Worm (Caenorhabditis elegans): ENCODE results near the gene algn-7.
"Not testable (repeated sequence)": the region's sequence is repeated elsewhere in the genome, so short reads cannot be mapped to it uniquely, and the experiment has no call there.

algn-7 gene

DNA sequence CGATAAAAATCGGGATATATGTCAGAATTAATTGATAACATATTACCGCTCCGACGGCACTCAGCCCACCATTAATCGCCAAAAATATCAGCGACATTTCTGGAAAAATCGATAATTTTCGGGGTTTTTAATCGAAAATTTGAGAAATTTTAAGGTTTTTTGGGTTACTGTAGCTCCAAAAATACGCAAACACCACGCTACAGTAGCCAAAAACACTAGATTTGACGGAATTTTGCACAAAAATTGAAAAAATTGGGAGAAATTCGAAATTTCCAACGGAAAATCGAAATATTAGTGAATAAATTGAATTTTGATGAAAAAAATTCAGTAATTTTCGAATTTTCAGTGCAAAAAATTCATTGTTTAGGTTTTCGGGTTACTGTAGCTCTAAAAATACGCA lies at the start of gene algn-7:
algn-7 (minus strand) TSS at position 101 of the 400 bp plus-strand sequence.
- no peak for TF ChIP-seq dao-5 (tag; optimal IDR thresholded peaks at IDR 0.05)
- TF ChIP-seq him-1 (tag; optimal IDR thresholded peaks at IDR 0.05), result no peak

DNA sequence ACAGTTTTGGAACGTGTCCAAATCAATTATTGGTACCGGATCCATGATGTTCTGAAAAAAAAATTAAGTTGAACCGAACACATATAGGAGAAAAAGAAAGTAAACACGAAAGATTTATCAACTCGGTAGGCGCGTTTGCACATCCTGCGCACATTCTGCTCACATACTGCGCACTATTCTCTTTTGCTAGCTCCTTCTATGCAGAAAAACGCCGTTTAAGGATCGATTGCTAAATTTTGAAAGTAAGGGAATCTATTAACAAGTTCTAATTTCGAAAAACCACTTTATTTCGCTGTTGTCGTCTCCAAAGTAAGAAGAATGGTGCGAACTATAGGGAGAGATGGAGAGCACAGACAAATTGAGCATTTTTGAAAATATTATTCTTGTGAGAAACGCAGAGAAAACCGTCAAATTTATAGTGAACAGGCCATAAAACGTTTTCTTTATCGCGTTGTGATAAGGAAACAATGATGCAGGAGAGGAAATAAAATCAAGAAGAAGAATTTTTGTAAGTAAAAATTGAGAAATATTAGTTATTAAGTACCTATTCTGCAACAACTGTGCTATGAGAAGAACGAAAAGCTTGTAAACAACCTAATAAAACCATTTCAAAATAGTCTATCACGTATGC lies 47.8 kb upstream of the algn-7 start, which contains the start of gene Y60A3A.24:
Y60A3A.24 (minus strand) TSS at position 51 of the 631 bp plus-strand sequence.
- no peak for TF ChIP-seq dao-5 (tag; optimal IDR thresholded peaks at IDR 0.05)

DNA sequence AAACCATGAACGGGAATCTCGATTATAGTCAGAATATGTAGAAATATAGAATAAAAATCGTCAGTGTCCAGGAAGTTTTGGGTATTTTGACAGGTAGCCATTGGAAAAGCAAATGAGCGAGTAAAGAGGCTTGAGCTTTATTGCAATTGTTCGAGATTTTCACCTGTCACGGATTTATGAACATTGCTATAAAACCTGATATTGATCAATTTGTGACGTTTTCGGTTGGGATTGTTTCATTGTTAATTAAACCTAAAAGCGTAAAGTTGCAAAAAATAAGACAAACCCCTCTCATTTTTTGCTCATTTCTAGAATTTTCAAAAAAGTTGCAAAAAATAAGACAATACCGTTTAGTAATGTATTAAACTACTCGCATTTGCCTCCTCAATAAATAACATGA lies 44.1 kb upstream of the algn-7 start, which contains the start of gene srh-183:
srh-183 (minus strand) TSS at position 101 of the 400 bp plus-strand sequence.
- TF ChIP-seq him-1 (tag; optimal IDR thresholded peaks at IDR 0.05), result no peak
- no peak for TF ChIP-seq W03F9.2 (tag; optimal IDR thresholded peaks at IDR 0.05)
- no peak for TF ChIP-seq dao-5 (tag; optimal IDR thresholded peaks at IDR 0.05)

DNA sequence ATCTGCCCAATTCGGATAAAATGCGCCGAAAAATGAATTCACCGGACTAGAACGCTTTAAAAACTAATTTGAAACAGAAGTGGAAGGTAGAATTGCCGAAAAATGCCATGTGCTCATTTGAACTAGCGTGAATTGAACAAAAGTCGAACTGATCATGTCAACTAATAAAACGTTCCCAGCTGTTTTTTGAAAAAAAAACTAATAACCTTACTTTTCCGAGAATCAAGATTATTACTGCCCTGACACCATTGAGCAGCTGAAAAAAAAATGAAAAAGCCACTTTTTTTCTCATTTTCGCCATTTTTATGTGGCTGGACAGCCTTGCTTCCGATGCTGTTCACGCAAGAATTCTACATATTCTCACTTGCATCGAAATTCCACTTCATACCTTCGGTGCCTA lies 38.9 kb upstream of the algn-7 start, which contains the start of gene srh-173:
srh-173 (plus strand) TSS at position 301 of the 400 bp plus-strand sequence.
- TF ChIP-seq W03F9.2 (tag; optimal IDR thresholded peaks at IDR 0.05) (no peak), him-1 (tag; optimal IDR thresholded peaks at IDR 0.05) (no peak), dao-5 (tag; optimal IDR thresholded peaks at IDR 0.05) (no peak)

DNA sequence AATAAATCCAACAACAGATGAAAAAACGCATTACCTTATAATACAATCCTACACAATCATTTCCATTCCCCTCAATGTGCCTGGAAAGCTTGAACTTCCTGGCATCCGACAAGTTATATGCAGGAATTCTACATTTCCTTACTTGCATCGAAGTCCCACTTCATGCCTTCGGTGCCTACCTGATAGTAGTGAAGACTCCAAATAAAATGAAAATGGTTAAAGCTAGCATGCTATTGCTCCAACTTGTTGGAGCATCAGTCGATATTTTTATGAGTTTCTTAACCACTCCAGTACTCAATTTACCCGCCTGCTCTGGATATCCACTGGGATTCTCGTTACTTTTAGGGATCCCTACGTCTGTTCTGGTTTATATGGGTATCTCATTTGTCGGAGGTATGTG lies 31.5 kb upstream of the algn-7 start, which contains the start of gene srh-171:
srh-171 (plus strand) TSS at position 75 of the 400 bp plus-strand sequence.
- TF ChIP-seq him-1 (tag; optimal IDR thresholded peaks at IDR 0.05), result no peak
- no peak for TF ChIP-seq W03F9.2 (tag; optimal IDR thresholded peaks at IDR 0.05)
- no peak for TF ChIP-seq dao-5 (tag; optimal IDR thresholded peaks at IDR 0.05)

DNA sequence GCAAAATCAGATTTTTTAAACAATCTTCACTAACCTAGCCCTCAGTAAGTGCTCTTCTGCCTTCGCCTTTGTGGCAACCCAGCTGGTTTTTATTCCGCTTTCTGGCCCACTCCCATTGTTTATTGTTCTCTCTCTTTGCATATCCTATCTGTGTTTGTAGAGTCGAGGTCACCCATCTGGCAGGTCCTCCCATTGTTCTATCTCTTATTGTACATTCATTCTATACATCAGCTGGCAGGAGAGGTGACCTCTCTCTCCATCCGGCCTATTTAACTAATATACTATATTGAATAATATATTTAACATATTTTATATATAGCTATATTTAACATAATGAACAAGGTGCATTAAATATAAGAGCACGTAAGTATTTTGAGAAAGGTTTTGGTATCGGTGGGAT lies 27.8 kb upstream of the algn-7 start:
- TF ChIP-seq dao-5 (tag; optimal IDR thresholded peaks at IDR 0.05) (no peak), him-1 (tag; optimal IDR thresholded peaks at IDR 0.05) (no peak), W03F9.2 (tag; optimal IDR thresholded peaks at IDR 0.05) (no peak)

DNA sequence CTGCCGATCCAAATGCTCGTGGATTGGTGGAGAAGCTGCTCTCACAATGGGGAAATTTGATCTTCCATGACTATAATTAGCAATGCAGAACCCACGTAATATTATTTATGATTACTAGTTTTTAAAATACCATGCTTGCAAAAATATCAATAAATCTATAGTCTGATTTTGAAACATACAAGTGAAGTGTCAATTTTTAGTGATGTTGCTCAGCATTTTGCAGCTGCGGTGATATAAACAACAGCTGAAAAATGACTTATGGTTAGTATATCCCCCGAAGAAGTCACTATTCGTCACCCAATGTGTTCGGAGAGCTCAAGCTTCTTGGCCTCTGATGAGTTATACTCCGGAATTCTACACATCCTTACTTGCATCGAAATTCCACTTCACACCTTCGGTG lies 24.6 kb upstream of the algn-7 start, which contains the start of gene srh-172:
srh-172 (plus strand) TSS at position 301 of the 400 bp plus-strand sequence.
- no peak for TF ChIP-seq dao-5 (tag; optimal IDR thresholded peaks at IDR 0.05)
- TF ChIP-seq him-1 (tag; optimal IDR thresholded peaks at IDR 0.05), result no peak
- no peak for TF ChIP-seq W03F9.2 (tag; optimal IDR thresholded peaks at IDR 0.05)

DNA sequence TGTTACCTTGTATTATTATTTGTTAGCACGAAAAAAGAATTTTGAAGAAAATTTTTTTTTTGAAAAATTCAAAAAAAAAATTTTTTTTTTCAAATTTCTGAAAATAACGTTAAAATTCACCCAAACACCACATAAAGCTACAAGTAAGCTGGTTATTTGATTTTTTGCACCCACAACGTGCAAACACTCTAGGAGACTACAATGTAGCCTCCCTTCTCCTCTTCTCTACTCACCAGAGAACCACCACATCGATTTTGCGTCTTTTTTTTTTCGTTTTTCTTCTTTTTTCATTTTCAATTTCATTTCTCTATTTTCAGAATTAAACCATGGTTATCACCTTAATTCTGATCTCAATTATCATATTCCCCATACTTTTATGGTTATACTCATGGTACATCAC lies 21.0 kb upstream of the algn-7 start, which contains the start of gene abhd-3.1:
abhd-3.1 (plus strand) TSS at position 318 of the 400 bp plus-strand sequence.
- TF ChIP-seq dao-5 (tag; optimal IDR thresholded peaks at IDR 0.05) (no peak), W03F9.2 (tag; optimal IDR thresholded peaks at IDR 0.05) (no peak), him-1 (tag; optimal IDR thresholded peaks at IDR 0.05) (no peak)

DNA sequence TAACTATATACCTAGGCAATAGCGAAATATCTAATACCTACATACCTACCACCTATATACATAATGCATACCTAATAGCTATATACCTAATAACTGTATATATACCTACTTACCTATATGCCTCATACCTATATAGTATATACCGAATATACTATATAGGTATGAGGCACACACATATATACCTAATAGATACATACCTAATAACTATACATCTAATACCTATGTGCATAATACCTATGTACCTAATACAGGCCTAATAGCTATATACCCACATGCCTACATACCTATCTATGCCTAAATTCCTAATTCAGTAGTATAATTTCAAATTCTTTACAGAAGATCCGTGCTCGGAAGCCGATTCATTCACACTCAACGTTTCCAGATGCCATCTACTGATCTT lies 20.4 kb upstream of the algn-7 start:
- no peak for TF ChIP-seq W03F9.2 (tag; optimal IDR thresholded peaks at IDR 0.05)
- no peak for TF ChIP-seq dao-5 (tag; optimal IDR thresholded peaks at IDR 0.05)
- no peak for TF ChIP-seq him-1 (tag; optimal IDR thresholded peaks at IDR 0.05)

DNA sequence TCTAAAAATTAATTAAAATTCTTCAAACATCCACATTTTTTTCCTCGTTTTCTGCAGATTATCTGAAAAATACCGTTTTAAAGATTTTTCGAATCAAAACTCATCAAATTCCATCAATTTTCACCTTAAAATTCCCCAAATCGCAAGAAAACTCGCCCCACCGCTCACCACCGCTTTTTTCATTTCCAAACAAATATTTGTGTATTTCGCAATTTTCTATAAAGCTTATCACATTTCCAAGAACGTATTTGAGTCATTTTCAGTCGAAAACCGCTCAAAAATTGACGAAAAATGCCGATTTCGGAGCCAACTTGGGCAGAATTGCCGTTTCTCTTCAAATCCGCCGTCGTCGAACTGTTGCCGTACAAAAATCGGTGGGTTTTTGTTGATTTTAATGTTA lies 15.6 kb upstream of the algn-7 start, which contains the start of gene Y60A3A.8:
Y60A3A.8 (plus strand) TSS at position 258 of the 400 bp plus-strand sequence.
- not testable (repeated sequence) for TF ChIP-seq dao-5, W03F9.2, him-1 (tag; optimal IDR thresholded peaks at IDR 0.05)

DNA sequence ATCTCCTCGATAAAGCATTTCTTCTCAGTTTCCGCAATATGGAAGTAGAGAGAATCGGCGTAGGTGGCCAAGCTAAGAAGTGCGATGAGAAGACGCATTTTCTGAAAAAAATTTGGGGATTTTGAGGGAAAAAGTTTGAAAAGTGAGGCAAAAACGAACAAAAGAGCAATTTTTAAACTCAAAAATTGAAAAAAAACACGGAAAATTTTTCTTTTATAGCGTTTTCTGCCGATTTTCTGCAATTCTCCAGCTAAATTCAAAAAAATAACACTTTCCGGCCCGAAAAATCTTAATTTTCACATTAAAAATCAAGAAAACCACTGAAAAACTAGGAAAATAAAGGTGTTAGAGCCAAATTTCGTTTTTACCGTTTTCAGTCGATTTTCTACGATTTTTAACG lies 14.9 kb upstream of the algn-7 start, which contains the start of gene tmed-4:
tmed-4 (minus strand) TSS at position 101 of the 400 bp plus-strand sequence.
- TF ChIP-seq him-1, dao-5, W03F9.2 (tag; optimal IDR thresholded peaks at IDR 0.05): not testable (repeated sequence)

DNA sequence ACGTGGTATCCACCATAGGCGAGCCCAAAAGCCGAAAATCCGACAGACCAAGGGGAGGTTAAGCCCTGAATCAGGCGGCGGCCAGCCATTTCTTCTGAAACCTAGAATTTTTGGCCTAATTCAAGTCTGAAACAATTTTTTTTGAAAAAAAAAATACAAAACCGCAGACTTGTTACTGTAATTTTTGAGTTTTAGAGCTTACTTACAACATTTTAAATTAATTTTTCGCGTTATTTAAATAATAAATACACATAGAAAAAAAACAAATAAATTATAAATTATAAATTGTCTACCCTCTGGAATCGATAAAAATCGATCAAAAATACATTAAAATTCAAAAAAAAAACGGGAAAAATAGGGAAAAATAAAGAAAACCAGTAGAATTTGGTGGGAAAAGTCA lies 12.4 kb upstream of the algn-7 start, which contains the start of gene dhs-24:
dhs-24 (minus strand) TSS at position 101 of the 400 bp plus-strand sequence.
- no peak for TF ChIP-seq dao-5 (tag; optimal IDR thresholded peaks at IDR 0.05)
- no peak for TF ChIP-seq him-1 (tag; optimal IDR thresholded peaks at IDR 0.05)
- TF ChIP-seq W03F9.2 (tag; optimal IDR thresholded peaks at IDR 0.05), result no peak

DNA sequence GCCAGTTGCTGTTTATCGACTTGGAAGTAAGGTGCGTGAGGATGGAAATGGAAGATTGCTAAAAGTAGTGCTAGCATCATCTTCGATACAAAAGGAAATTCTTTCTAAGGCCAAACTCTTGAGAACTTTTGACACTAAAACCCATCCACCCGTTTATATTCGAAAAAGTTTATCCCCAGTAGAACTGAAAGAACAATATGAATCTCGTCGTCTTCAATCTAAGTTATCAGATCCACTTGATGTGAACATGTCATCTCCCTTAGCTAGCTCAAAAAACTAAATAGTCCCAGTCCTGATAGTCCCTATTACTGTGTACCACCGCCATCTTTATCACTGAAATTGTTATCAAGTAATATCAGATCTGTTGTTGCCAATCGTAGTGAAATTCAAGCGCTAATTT lies 2.8 kb upstream of the algn-7 start:
- TF ChIP-seq W03F9.2 (tag; optimal IDR thresholded peaks at IDR 0.05) (no peak), dao-5 (tag; optimal IDR thresholded peaks at IDR 0.05) (no peak), him-1 (tag; optimal IDR thresholded peaks at IDR 0.05) (no peak)

DNA sequence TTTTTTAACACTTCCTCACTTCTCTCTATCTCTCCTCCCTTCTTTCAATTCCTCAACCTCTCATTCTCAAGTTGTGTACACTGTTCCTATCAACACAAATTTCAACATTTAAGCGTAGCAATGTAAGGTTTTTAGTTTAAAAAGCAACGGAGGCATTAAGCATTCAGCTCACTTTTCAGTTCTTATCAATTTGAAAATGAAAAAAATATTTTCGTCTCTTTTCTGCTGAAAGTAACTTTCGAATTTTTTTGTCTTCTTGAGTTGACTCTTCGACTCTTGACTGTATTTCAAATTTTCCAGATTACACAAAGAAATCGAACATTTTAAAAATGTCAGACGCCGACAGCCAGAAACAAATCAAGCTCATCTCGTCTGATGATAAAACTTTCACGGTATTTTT lies 10.2 kb downstream of the algn-7 start, which contains the start of gene skr-4:
skr-4 (plus strand) TSS at position 301 of the 400 bp plus-strand sequence.
- TF ChIP-seq W03F9.2 (tag; optimal IDR thresholded peaks at IDR 0.05) (no peak), him-1 (tag; optimal IDR thresholded peaks at IDR 0.05) (no peak), dao-5 (tag; optimal IDR thresholded peaks at IDR 0.05) (no peak)

Measured in whole organism, L4/young adult.